Fruit fly (Drosophila melanogaster) whole organism, embryonic: ENCODE data around the gene ssp7.

ENCODE experiments used
- B-H1 ChIP-seq: fragments of 200-800 bp; sonication (Bioruptor generic); IDR thresholded peaks from 3 replicates; pipeline ENCODE4 v1.3.6; 2022; ENCODE audit warnings: missing biosample characterization, missing genetic modification characterization
- CG10321 ChIP-seq: fragments of 200-800 bp; sonication (Bioruptor generic); IDR thresholded peaks from 2 replicates; pipeline ENCODE4 v1.3.6; 2022; ENCODE audit warnings: missing biosample characterization, missing genetic modification characterization
- CG10366 ChIP-seq: fragments of 200-800 bp; sonication (Bioruptor generic); IDR thresholded peaks from 2 replicates; pipeline ENCODE4 v1.3.6; 2022; ENCODE audit warnings: missing biosample characterization, missing genetic modification characterization
- CG13123 ChIP-seq: fragments of 200-800 bp; sonication (Bioruptor generic); optimal IDR thresholded peaks from 2 replicates; lab custom pipeline; 2016; ENCODE audit warnings: missing biosample characterization, missing genetic modification characterization
- CG30403 ChIP-seq: fragments of 200-800 bp; sonication (Bioruptor generic); optimal IDR thresholded peaks from 3 replicates; lab custom pipeline; 2016; ENCODE audit warnings: missing biosample characterization, missing genetic modification characterization
- CG6813 ChIP-seq: fragments of 200-800 bp; sonication (Bioruptor generic); optimal IDR thresholded peaks from 2 replicates; lab custom pipeline; 2017; ENCODE audit warnings: missing biosample characterization, missing genetic modification characterization, mild to moderate bottlenecking, moderate library complexity, missing genetic modification reagents
- Dad ChIP-seq: fragments of 200-800 bp; sonication (Bioruptor generic); optimal IDR thresholded peaks from 3 replicates; lab custom pipeline; 2016; ENCODE audit warnings: missing biosample characterization, missing genetic modification characterization
- Dip3 ChIP-seq: fragments of 200-800 bp; sonication (Bioruptor generic); optimal IDR thresholded peaks from 3 replicates; lab custom pipeline; 2016; ENCODE audit warnings: missing biosample characterization, missing genetic modification characterization
- Sry-δ ChIP-seq: fragments of 200-800 bp; sonication (Bioruptor generic); optimal IDR thresholded peaks from 2 replicates; lab custom pipeline; 2016; ENCODE audit warnings: missing biosample characterization, missing genetic modification characterization
- chm ChIP-seq: fragments of 200-800 bp; sonication (Bioruptor generic); IDR thresholded peaks from 2 replicates; pipeline ENCODE4 v1.3.6; 2022; ENCODE audit warnings: missing biosample characterization, missing genetic modification characterization
- dmrt11E ChIP-seq: fragments of 200-800 bp; sonication (Bioruptor generic); optimal IDR thresholded peaks from 3 replicates; lab custom pipeline; 2018; ENCODE audit warnings: missing biosample characterization, mild to moderate bottlenecking, missing genetic modification characterization, moderate library complexity

dm6 chrX:11149201-11149600 is 9.1 kb upstream of the ssp7 start, which contains the start of gene Lint-1:
- TF ChIP-seq chm (GFP tag; lab: Robert Waterston, UW): no peak
- TF ChIP-seq CG30403 (GFP tag; lab: Kevin White, UChicago): peak; percentile 35
- no peak for TF ChIP-seq B-H1
- TF ChIP-seq CG13123 (GFP tag; lab: Kevin White, UChicago): no peak
- no peak for TF ChIP-seq Dad (GFP tag; lab: Kevin White, UChicago)
- TF ChIP-seq CG6813 (GFP tag; lab: Kevin White, UChicago): no peak
- no peak for TF ChIP-seq CG10366 (GFP tag; lab: Robert Waterston, UW)
- TF ChIP-seq dmrt11E (tag; lab: Kevin White, UChicago): no peak
- no peak for TF ChIP-seq Dip3
- TF ChIP-seq Sry-δ (GFP tag; lab: Kevin White, UChicago): peak; percentile 33
- no peak for TF ChIP-seq CG10321 (GFP tag; lab: Robert Waterston, UW)
